Worm (Caenorhabditis elegans): ENCODE measurements around the gene T14B4.9.
"Not testable (repeated sequence)": the region's sequence is repeated elsewhere in the genome, so short reads cannot be mapped to it uniquely, and the experiment has no call there.

T14B4.9 gene

ce11 chrII:6776418-6777034 is 42.9 kb upstream of the T14B4.9 start, which contains the start of gene ssup-72 (continued):
- TF ChIP-seq ets-4 (GFP tag; optimal IDR thresholded peaks at IDR 0.05) (no peak), attf-3 (GFP tag; conservative IDR thresholded peaks at IDR 0.05) (no peak), ceh-91 (GFP tag; IDR thresholded peaks at IDR 0.05) (peak; percentile 45; the same call in 1 of the 2 replicates), ZK185.1 (tag; optimal IDR thresholded peaks at IDR 0.05; ENCODE audit: poor library complexity, severe bottlenecking) (peak; percentile 72), mes-4 (tag; optimal IDR thresholded peaks at IDR 0.05) (no peak), mcd-1 (GFP tag; IDR thresholded peaks at IDR 0.05) (peak; percentile 62; the same call in 1 of the 2 replicates), ceh-100 (GFP tag; IDR thresholded peaks at IDR 0.05) (0 out of 2 replicates have a peak, but pooled peaks have one; percentile 16), die-1 (tag; optimal IDR thresholded peaks at IDR 0.05) (no peak), ceh-27 (GFP tag; optimal IDR thresholded peaks at IDR 0.05) (peak; percentile 55)

ce11 chrII:6775076-6775475 is 41.5 kb upstream of the T14B4.9 start, which contains the start of gene agr-1:
Gene agr-1 (minus strand): TSS chrII:6775176.
- not testable (repeated sequence) for TF ChIP-seq zim-3 (tag; optimal IDR thresholded peaks at IDR 0.05); nhr-80 (tag; optimal IDR thresholded peaks at IDR 0.05); ccch-3 (GFP tag; optimal IDR thresholded peaks at IDR 0.05)

- peak; percentile 50 for TF ChIP-seq ceh-27 (GFP tag; optimal IDR thresholded peaks at IDR 0.05)
- no peak for TF ChIP-seq mcd-1 (GFP tag; IDR thresholded peaks at IDR 0.05)
Measured at ce11 chrII:6772482-6772881, 38.9 kb upstream of the T14B4.9 start.

- TF ChIP-seq F39B2.1 (GFP tag; IDR thresholded peaks at IDR 0.05) (no peak), repo-1 (tag; optimal IDR thresholded peaks at IDR 0.05) (no peak), pbrm-1 (GFP tag; IDR thresholded peaks at IDR 0.05) (no peak), nhr-120 (GFP tag; IDR thresholded peaks at IDR 0.05) (no peak), madf-3 (GFP tag; IDR thresholded peaks at IDR 0.05) (no peak), lsy-27 (tag; optimal IDR thresholded peaks at IDR 0.05; ENCODE audit: borderline replicate concordance, insufficient read depth) (no peak), F52B5.7 (tag; optimal IDR thresholded peaks at IDR 0.05) (no peak), Y56A3A.18 (GFP tag; IDR thresholded peaks at IDR 0.05) (no peak), hmg-1.2 (GFP tag; IDR thresholded peaks at IDR 0.05) (no peak), ceh-91 (GFP tag; IDR thresholded peaks at IDR 0.05) (no peak), rcor-1 (GFP tag; IDR thresholded peaks at IDR 0.05) (no peak), fkh-3 (tag; optimal IDR thresholded peaks at IDR 0.05) (no peak), mes-4 (tag; optimal IDR thresholded peaks at IDR 0.05) (no peak), lag-1 (GFP tag; IDR thresholded peaks at IDR 0.05) (no peak), somi-1 (GFP tag; optimal IDR thresholded peaks at IDR 0.05) (no peak), nhr-80 (tag; optimal IDR thresholded peaks at IDR 0.05) (no peak), C06A6.2 (GFP tag; conservative IDR thresholded peaks at IDR 0.05) (no peak)
Measured at ce11 chrII:6770030-6770429, 36.4 kb upstream of the T14B4.9 start.

ce11 chrII:6768014-6768413 is 34.4 kb upstream of the T14B4.9 start, which contains the start of gene F41G3.18:
Gene F41G3.18 (plus strand): TSS chrII:6768314.
- TF ChIP-seq nhr-80 (tag; optimal IDR thresholded peaks at IDR 0.05) (peak; percentile 51), K11D2.4 (GFP tag; IDR thresholded peaks at IDR 0.05) (no peak), rec-8 (tag; optimal IDR thresholded peaks at IDR 0.05) (no peak), akir-1 (GFP tag; optimal IDR thresholded peaks at IDR 0.05) (no peak), ceh-91 (GFP tag; IDR thresholded peaks at IDR 0.05) (no peak), attf-5 (GFP tag; optimal IDR thresholded peaks at IDR 0.05) (no peak)

Data from whole organism, young adult.